Fruit fly (Drosophila melanogaster) whole organism, embryonic: Measurements from ENCODE around the gene msps.

ENCODE experiments used
- Abd-B ChIP-seq: fragments of 200-800 bp; sonication (Bioruptor generic); optimal IDR thresholded peaks from 2 replicates; lab custom pipeline; 2018; ENCODE audit warnings: missing biosample characterization, mild to moderate bottlenecking, missing genetic modification characterization, moderate library complexity
- Bdp1 ChIP-seq: fragments of 200-800 bp; sonication (Bioruptor generic); optimal IDR thresholded peaks from 3 replicates; lab custom pipeline; 2016; ENCODE audit warnings: missing biosample characterization, missing genetic modification characterization
- CG10979 ChIP-seq: fragments of 200-800 bp; sonication (Bioruptor generic); optimal IDR thresholded peaks from 2 replicates; lab custom pipeline; 2018; ENCODE audit warnings: missing biosample characterization, mild to moderate bottlenecking, missing genetic modification characterization, moderate library complexity
- CG11456 ChIP-seq: fragments of 200-800 bp; sonication (Bioruptor generic); IDR thresholded peaks from 3 replicates; pipeline ENCODE4 v1.3.6; 2022; ENCODE audit warnings: missing biosample characterization, missing genetic modification characterization
- CG12391 ChIP-seq: fragments of 200-800 bp; sonication (Bioruptor generic); optimal IDR thresholded peaks from 3 replicates; lab custom pipeline; 2018; ENCODE audit warnings: missing biosample characterization, mild to moderate bottlenecking, missing genetic modification characterization, moderate library complexity
- CG13123 ChIP-seq: fragments of 200-800 bp; sonication (Bioruptor generic); optimal IDR thresholded peaks from 2 replicates; lab custom pipeline; 2016; ENCODE audit warnings: missing biosample characterization, missing genetic modification characterization
- CG13624 ChIP-seq: fragments of 200-800 bp; sonication (Bioruptor generic); optimal IDR thresholded peaks from 2 replicates; lab custom pipeline; 2016; ENCODE audit warnings: missing biosample characterization, missing genetic modification characterization
- CG14441 ChIP-seq: fragments of 200-800 bp; sonication (Bioruptor generic); IDR thresholded peaks from 2 replicates; pipeline ENCODE4 v1.3.6; 2022; ENCODE audit warnings: missing biosample characterization, missing genetic modification characterization
- CG15514 ChIP-seq: fragments of 200-800 bp; sonication (Bioruptor generic); optimal IDR thresholded peaks from 3 replicates; lab custom pipeline; 2017; ENCODE audit warnings: missing biosample characterization, missing genetic modification characterization, mild to moderate bottlenecking, moderate library complexity, missing genetic modification reagents
- CG30431 ChIP-seq: fragments of 200-800 bp; sonication (Bioruptor generic); optimal IDR thresholded peaks from 2 replicates; lab custom pipeline; 2017; ENCODE audit warnings: missing biosample characterization, missing genetic modification characterization
- CG31224 ChIP-seq: fragments of 200-800 bp; sonication (Bioruptor generic); IDR thresholded peaks from 2 replicates; pipeline ENCODE4 v1.3.6; 2022; ENCODE audit warnings: missing biosample characterization, missing genetic modification characterization
- CG31441 ChIP-seq: fragments of 200-800 bp; sonication (Bioruptor generic); IDR thresholded peaks from 2 replicates; pipeline ENCODE4 v1.3.6; 2022; ENCODE audit warnings: missing biosample characterization, missing genetic modification characterization
- CG3995 ChIP-seq: fragments of 200-800 bp; sonication (Bioruptor generic); optimal IDR thresholded peaks from 3 replicates; lab custom pipeline; 2016; ENCODE audit warnings: missing biosample characterization, missing genetic modification characterization
- CG5953 ChIP-seq: fragments of 200-800 bp; sonication (Bioruptor generic); IDR thresholded peaks from 2 replicates; pipeline ENCODE4 v1.3.6; 2022; ENCODE audit warnings: missing biosample characterization, missing genetic modification characterization
- CG7357 ChIP-seq: fragments of 200-800 bp; sonication (Bioruptor generic); IDR thresholded peaks from 3 replicates; pipeline ENCODE4 v1.3.6; 2022; ENCODE audit warnings: missing biosample characterization, missing genetic modification characterization
- CG8478 ChIP-seq: fragments of >200 bp; optimal IDR thresholded peaks from 2 replicates; lab custom pipeline; 2018
- CG9215 ChIP-seq: fragments of 200-800 bp; sonication (Bioruptor generic); IDR thresholded peaks from 2 replicates; pipeline ENCODE4 v1.3.6; 2022; ENCODE audit warnings: missing biosample characterization, missing genetic modification characterization
- CHES-1-like ChIP-seq: fragments of 200-800 bp; sonication (Bioruptor generic); optimal IDR thresholded peaks from 2 replicates; lab custom pipeline; 2016; ENCODE audit warnings: missing biosample characterization, missing genetic modification characterization
- CrebB ChIP-seq: fragments of 200-800 bp; sonication (Bioruptor generic); optimal IDR thresholded peaks from 3 replicates; lab custom pipeline; 2018; ENCODE audit warnings: missing biosample characterization, mild to moderate bottlenecking, missing genetic modification characterization
- D ChIP-seq, 2 experiments: fragments of 200-800 bp in 1 of 2; fragments of >200 bp in 1 of 2; sonication (Bioruptor generic) in 1 of 2; optimal IDR thresholded peaks; 2 replicates in 1 of 2; 3 replicates in 1 of 2; lab custom pipeline; 2017; ENCODE audit warnings: mild to moderate bottlenecking in 1 of 2, missing biosample characterization in 1 of 2, missing genetic modification characterization in 1 of 2, missing genetic modification reagents in 1 of 2
- Deaf1 ChIP-seq: fragments of 200-800 bp; optimal IDR thresholded peaks from 3 replicates; lab custom pipeline; 2019; ENCODE audit warnings: missing biosample characterization, mild to moderate bottlenecking, missing genetic modification characterization, moderate library complexity
- Doc2 ChIP-seq: fragments of 200-800 bp; sonication (Bioruptor generic); IDR thresholded peaks from 2 replicates; pipeline ENCODE4 v1.3.6; 2022; ENCODE audit warnings: missing biosample characterization, missing genetic modification characterization
- Eip74EF ChIP-seq, 2 experiments: fragments of 200-800 bp in 1 of 2; fragments of >200 bp in 1 of 2; sonication (Bioruptor generic) in 1 of 2; optimal IDR thresholded peaks; 2 replicates each; lab custom pipeline; 2017 to 2019; ENCODE audit warnings: missing biosample characterization in 2 of 2, missing genetic modification characterization in 2 of 2, mild to moderate bottlenecking in 1 of 2, moderate library complexity in 1 of 2
- HLH54F ChIP-seq: fragments of 200-800 bp; sonication (Bioruptor generic); optimal IDR thresholded peaks from 3 replicates; lab custom pipeline; 2016; ENCODE audit warnings: missing biosample characterization, missing genetic modification characterization
- Hand ChIP-seq: fragments of 200-800 bp; sonication (Bioruptor generic); optimal IDR thresholded peaks from 2 replicates; lab custom pipeline; 2017; ENCODE audit warnings: mild to moderate bottlenecking, missing biosample characterization, missing genetic modification reagents, missing genetic modification characterization
- Hr3 ChIP-seq: fragments of 200-800 bp; sonication (Bioruptor generic); optimal IDR thresholded peaks from 3 replicates; lab custom pipeline; 2016; ENCODE audit warnings: missing biosample characterization, missing genetic modification characterization
- Hr39 ChIP-seq: fragments of >200 bp; optimal IDR thresholded peaks from 2 replicates; lab custom pipeline; 2017
- MESR4 ChIP-seq: fragments of 200-800 bp; sonication (Bioruptor generic); optimal IDR thresholded peaks from 2 replicates; lab custom pipeline; 2018; ENCODE audit warnings: missing biosample characterization, mild to moderate bottlenecking, missing genetic modification characterization, moderate library complexity
- Meics ChIP-seq: fragments of 200-800 bp; sonication (Bioruptor generic); optimal IDR thresholded peaks from 2 replicates; lab custom pipeline; 2017; ENCODE audit warnings: missing biosample characterization, mild to moderate bottlenecking, missing genetic modification characterization
- Mrtf ChIP-seq: fragments of 200-800 bp; sonication (Bioruptor generic); IDR thresholded peaks from 3 replicates; pipeline ENCODE4 v1.3.6; 2022; ENCODE audit warnings: missing biosample characterization, missing genetic modification characterization
- Sox100B ChIP-seq: fragments of 200-800 bp; sonication (Bioruptor generic); optimal IDR thresholded peaks from 3 replicates; lab custom pipeline; 2018; ENCODE audit warnings: missing biosample characterization, mild to moderate bottlenecking, missing genetic modification characterization
- ac ChIP-seq: fragments of 200-800 bp; sonication (Bioruptor generic); optimal IDR thresholded peaks from 3 replicates; lab custom pipeline; 2017; ENCODE audit warnings: missing biosample characterization, mild to moderate bottlenecking, missing genetic modification characterization
- chn ChIP-seq: fragments of 200-800 bp; sonication (Bioruptor generic); optimal IDR thresholded peaks from 2 replicates; lab custom pipeline; 2016; ENCODE audit warnings: missing biosample characterization, missing genetic modification characterization
- dm ChIP-seq: fragments of 200-800 bp; sonication (Bioruptor generic); optimal IDR thresholded peaks from 3 replicates; lab custom pipeline; 2016; ENCODE audit warnings: missing biosample characterization, missing genetic modification characterization
- emc ChIP-seq: fragments of 200-800 bp; sonication (Bioruptor generic); optimal IDR thresholded peaks from 2 replicates; lab custom pipeline; 2016; ENCODE audit warnings: missing biosample characterization, missing genetic modification characterization
- gsb ChIP-seq: fragments of 200-800 bp; sonication (Bioruptor generic); IDR thresholded peaks from 2 replicates; pipeline ENCODE4 v1.3.6; 2022; ENCODE audit warnings: missing biosample characterization, missing genetic modification characterization
- hb ChIP-seq: fragments of 200-800 bp; sonication (Bioruptor generic); IDR thresholded peaks from 3 replicates; pipeline ENCODE4 v1.3.6; 2022; ENCODE audit warnings: missing biosample characterization, missing genetic modification characterization; ENCODE audit not compliant: partially characterized antibody
- kni ChIP-seq: fragments of 200-800 bp; sonication (Bioruptor generic); optimal IDR thresholded peaks from 3 replicates; lab custom pipeline; 2017; ENCODE audit warnings: mild to moderate bottlenecking, missing biosample characterization, missing genetic modification reagents, missing genetic modification characterization
- nerfin-1 ChIP-seq: fragments of 200-800 bp; sonication (Bioruptor generic); optimal IDR thresholded peaks from 3 replicates; lab custom pipeline; 2019; ENCODE audit warnings: missing biosample characterization, mild to moderate bottlenecking, missing genetic modification characterization, moderate library complexity
- nom ChIP-seq: fragments of 200-800 bp; sonication (Bioruptor generic); optimal IDR thresholded peaks from 2 replicates; lab custom pipeline; 2017; ENCODE audit warnings: missing biosample characterization, missing genetic modification characterization, mild to moderate bottlenecking, moderate library complexity, missing genetic modification reagents
- oc ChIP-seq: fragments of 200-800 bp; sonication (Bioruptor generic); optimal IDR thresholded peaks from 2 replicates; lab custom pipeline; 2018; ENCODE audit warnings: missing biosample characterization, mild to moderate bottlenecking, missing genetic modification characterization, moderate library complexity
- pb ChIP-seq: fragments of 200-800 bp; sonication (Bioruptor generic); optimal IDR thresholded peaks from 3 replicates; lab custom pipeline; 2016; ENCODE audit warnings: missing biosample characterization, missing genetic modification characterization
- ranshi ChIP-seq: fragments of 200-800 bp; sonication (Bioruptor generic); IDR thresholded peaks from 2 replicates; pipeline ENCODE4 v1.3.6; 2022; ENCODE audit warnings: missing biosample characterization, missing genetic modification characterization
- repo ChIP-seq: fragments of 200-800 bp; sonication (Bioruptor generic); optimal IDR thresholded peaks from 2 replicates; lab custom pipeline; 2016; ENCODE audit warnings: missing biosample characterization, missing genetic modification characterization
- sim ChIP-seq: fragments of 200-800 bp; sonication (Bioruptor generic); IDR thresholded peaks from 2 replicates; pipeline ENCODE4 v1.3.6; 2022; ENCODE audit warnings: missing biosample characterization, missing genetic modification characterization
- sima ChIP-seq: fragments of 200-800 bp; sonication (Bioruptor generic); optimal IDR thresholded peaks from 2 replicates; lab custom pipeline; 2016; ENCODE audit warnings: missing biosample characterization, missing genetic modification characterization
- sna ChIP-seq: fragments of 200-800 bp; sonication (Bioruptor generic); IDR thresholded peaks from 2 replicates; pipeline ENCODE4 v1.3.6; 2022; ENCODE audit warnings: missing biosample characterization, missing genetic modification characterization; ENCODE audit not compliant: partially characterized antibody
- vfl ChIP-seq: fragments of 200-800 bp; sonication (Bioruptor generic); optimal IDR thresholded peaks from 2 replicates; lab custom pipeline; 2016; ENCODE audit warnings: missing biosample characterization, missing genetic modification characterization
- zf30C ChIP-seq: fragments of 200-800 bp; sonication (Bioruptor generic); optimal IDR thresholded peaks from 3 replicates; lab custom pipeline; 2018; ENCODE audit warnings: missing biosample characterization, mild to moderate bottlenecking, missing genetic modification characterization
- zfh1 ChIP-seq: fragments of 200-800 bp; sonication (Bioruptor generic); IDR thresholded peaks from 3 replicates; pipeline ENCODE4 v1.3.6; 2022; ENCODE audit warnings: missing biosample characterization, missing genetic modification characterization

Gene msps

dm6 chr3R:16097661-16098329 is 47.2 kb downstream of the msps start (continued):
- TF ChIP-seq kni (GFP tag; lab: Kevin White, UChicago): no peak
- peak; percentile 56; the same call in 1 of the 3 replicates for TF ChIP-seq CG11456 (GFP tag; lab: Robert Waterston, UW)
- TF ChIP-seq CG31224 (GFP tag; lab: Robert Waterston, UW): peak; percentile 40; the same call in 1 of the 2 replicates
- TF ChIP-seq HLH54F: peak; percentile 60
- peak; percentile 79 for TF ChIP-seq oc (tag; lab: Kevin White, UChicago)
- peak in 1 of 2 experiments; percentile 30 for TF ChIP-seq Eip74EF (GFP tag; optimal IDR thresholded peaks at IDR 0.05; lab: Kevin White, UChicago)
- no peak for TF ChIP-seq Hand (GFP tag; lab: Kevin White, UChicago)
- peak; percentile 63 for TF ChIP-seq CG13624
- TF ChIP-seq Deaf1: peak; percentile 1
- peak; percentile 70 for TF ChIP-seq Abd-B (GFP tag; lab: Kevin White, UChicago)
- peak; percentile 24 for TF ChIP-seq emc (GFP tag; lab: Kevin White, UChicago)
- peak; percentile 70 for TF ChIP-seq CG9215 (GFP tag; lab: Robert Waterston, UW)
- no peak for TF ChIP-seq sna (GFP tag; lab: Robert Waterston, UW)
- TF ChIP-seq CG14441 (GFP tag; lab: Robert Waterston, UW): peak; percentile 61
- TF ChIP-seq repo (GFP tag; lab: Kevin White, UChicago): peak; percentile 44
- TF ChIP-seq zfh1 (GFP tag; lab: Robert Waterston, UW): peak; percentile 90
- TF ChIP-seq CHES-1-like (GFP tag; lab: Kevin White, UChicago): peak; percentile 69
- no peak for TF ChIP-seq zf30C (GFP tag; lab: Kevin White, UChicago)
- TF ChIP-seq hb (GFP tag; lab: Robert Waterston, UW): no peak
- TF ChIP-seq ac: peak; percentile 60
- no peak for TF ChIP-seq CG3995 (GFP tag; lab: Kevin White, UChicago)
- peak; percentile 74 for TF ChIP-seq Hr3 (GFP tag; lab: Kevin White, UChicago)
- peak; percentile 59; the same call in 2 of the 3 replicates for TF ChIP-seq Mrtf (GFP tag; lab: Robert Waterston, UW)
- peak; percentile 73; the same call in 1 of the 2 replicates for TF ChIP-seq ranshi
- TF ChIP-seq CG12391 (tag; lab: Kevin White, UChicago): peak; percentile 79
- TF ChIP-seq CG8478 (lab: Kevin White, UChicago): no peak
- peak; percentile 45 for TF ChIP-seq pb (GFP tag; lab: Kevin White, UChicago)
- peak; percentile 51 for TF ChIP-seq Sox100B
- TF ChIP-seq CG10979 (tag; lab: Kevin White, UChicago): peak; percentile 91
- TF ChIP-seq D (optimal IDR thresholded peaks at IDR 0.05; lab: Kevin White, UChicago): no peak
- TF ChIP-seq D (GFP tag; optimal IDR thresholded peaks at IDR 0.05; lab: Kevin White, UChicago): peak; percentile 76
- TF ChIP-seq CG31441 (GFP tag; lab: Robert Waterston, UW): peak; percentile 80
- no peak for TF ChIP-seq CG5953 (GFP tag; lab: Robert Waterston, UW)
- TF ChIP-seq Bdp1 (GFP tag; lab: Kevin White, UChicago): peak; percentile 58
- no peak for TF ChIP-seq MESR4 (GFP tag; lab: Kevin White, UChicago)
- TF ChIP-seq Meics (GFP tag; lab: Kevin White, UChicago): peak; percentile 54
- no peak for TF ChIP-seq vfl
- TF ChIP-seq sim (GFP tag; lab: Robert Waterston, UW): no peak
- TF ChIP-seq CG13123: no peak
- TF ChIP-seq Hr39 (lab: Kevin White, UChicago): no peak
- peak; percentile 96 for TF ChIP-seq nom (GFP tag; lab: Kevin White, UChicago)
- TF ChIP-seq CG7357 (GFP tag; lab: Robert Waterston, UW): peak; percentile 79; the same call in 2 of the 3 replicates
- peak; percentile 65 for TF ChIP-seq dm (GFP tag; lab: Kevin White, UChicago)
- no peak for TF ChIP-seq Doc2 (GFP tag; lab: Robert Waterston, UW)
- TF ChIP-seq gsb (GFP tag; lab: Robert Waterston, UW): peak; percentile 54
- TF ChIP-seq nerfin-1 (tag; lab: Kevin White, UChicago): peak; percentile 81
- TF ChIP-seq CG15514 (GFP tag; lab: Kevin White, UChicago): no peak
- peak; percentile 76 for TF ChIP-seq chn
- peak; percentile 39 for TF ChIP-seq CrebB (tag; lab: Kevin White, UChicago)
- TF ChIP-seq sima: no peak
- peak; percentile 73 for TF ChIP-seq CG30431 (GFP tag; lab: Kevin White, UChicago)
